Fruit fly (Drosophila melanogaster): ENCODE data around the gene AnxB10.
"Not testable (repeated sequence)": the region's sequence is repeated elsewhere in the genome, so short reads cannot be mapped to it uniquely, and the experiment has no call there.

Gene AnxB10

DNA sequence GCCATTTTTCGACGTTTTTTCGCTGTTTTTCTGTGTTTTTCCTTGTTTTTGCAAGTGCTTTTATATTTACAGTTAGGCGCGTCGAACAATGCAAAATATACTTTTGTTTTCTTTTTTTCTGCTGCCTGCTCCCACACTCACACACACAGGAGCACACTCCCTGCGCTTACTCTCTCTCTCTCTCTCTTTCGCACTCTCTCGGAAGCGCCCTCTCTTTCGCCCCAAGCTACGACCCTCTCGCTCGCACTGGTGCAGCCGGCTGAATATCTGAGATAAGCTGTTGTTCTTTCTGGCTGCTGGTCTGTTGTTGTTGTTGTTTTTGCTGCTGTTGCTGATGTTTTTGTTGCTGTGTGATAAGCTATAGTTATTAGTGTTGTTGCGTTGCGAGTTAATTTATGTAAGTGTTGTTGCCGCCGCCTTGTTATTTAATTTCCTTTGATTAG, 14.3 kb downstream of the AnxB10 start:
- TF ChIP-seq EcR (GFP tag; optimal IDR thresholded peaks at IDR 0.05): no peak
- no peak for TF ChIP-seq pan (optimal IDR thresholded peaks at IDR 0.05)
- no peak for TF ChIP-seq usp (GFP tag; optimal IDR thresholded peaks at IDR 0.05)
- TF ChIP-seq psq (optimal IDR thresholded peaks at IDR 0.05): no peak
- peak; percentile 90 for TF ChIP-seq CG8478 (optimal IDR thresholded peaks at IDR 0.05)
- TF ChIP-seq Dll (optimal IDR thresholded peaks at IDR 0.05): peak; percentile 67

DNA sequence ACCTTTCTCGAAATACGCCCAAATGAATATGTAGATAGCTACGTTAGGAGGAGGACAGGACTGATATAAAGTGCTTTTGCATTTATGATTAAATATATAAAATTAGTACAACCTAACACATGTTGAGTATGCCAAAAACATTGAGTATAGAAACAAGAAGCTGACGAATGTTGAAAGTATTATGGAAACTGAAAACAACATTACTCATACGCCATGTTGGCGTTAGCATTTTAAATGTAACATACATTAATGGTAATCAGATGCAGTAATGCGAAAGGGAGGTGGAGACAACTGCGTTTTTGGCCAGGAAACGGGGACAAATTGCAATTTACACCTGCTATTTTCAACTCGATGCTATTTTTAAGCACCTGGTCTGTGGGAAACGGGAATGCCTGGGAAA, 14.8 kb downstream of the AnxB10 start:
- TF ChIP-seq pan (optimal IDR thresholded peaks at IDR 0.05) (no peak), psq (optimal IDR thresholded peaks at IDR 0.05) (no peak), Dll (optimal IDR thresholded peaks at IDR 0.05) (no peak), usp (GFP tag; optimal IDR thresholded peaks at IDR 0.05) (no peak)

DNA sequence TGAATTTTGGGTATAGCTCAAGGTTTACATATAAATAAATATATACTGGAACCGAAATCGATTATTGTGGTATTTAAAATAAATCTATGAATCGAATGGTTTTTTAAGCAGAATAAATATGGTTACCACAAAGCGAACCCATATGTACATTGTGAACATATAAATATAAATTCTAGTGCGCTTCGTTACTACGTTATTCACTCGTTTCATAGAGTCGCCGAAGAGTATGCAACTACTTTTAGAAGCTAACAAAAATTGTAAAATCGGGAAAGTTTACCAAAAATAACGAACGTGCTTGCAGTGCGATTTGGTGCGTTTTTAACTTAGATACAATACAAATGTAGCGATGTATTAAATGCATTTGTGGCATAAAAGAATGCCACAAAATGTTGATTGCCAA, 17.4 kb downstream of the AnxB10 start:
- TF ChIP-seq EcR (GFP tag; optimal IDR thresholded peaks at IDR 0.05) (no peak), pan (optimal IDR thresholded peaks at IDR 0.05) (no peak), usp (GFP tag; optimal IDR thresholded peaks at IDR 0.05) (no peak), CG8478 (optimal IDR thresholded peaks at IDR 0.05) (no peak), psq (optimal IDR thresholded peaks at IDR 0.05) (no peak), Dll (optimal IDR thresholded peaks at IDR 0.05) (no peak)

DNA sequence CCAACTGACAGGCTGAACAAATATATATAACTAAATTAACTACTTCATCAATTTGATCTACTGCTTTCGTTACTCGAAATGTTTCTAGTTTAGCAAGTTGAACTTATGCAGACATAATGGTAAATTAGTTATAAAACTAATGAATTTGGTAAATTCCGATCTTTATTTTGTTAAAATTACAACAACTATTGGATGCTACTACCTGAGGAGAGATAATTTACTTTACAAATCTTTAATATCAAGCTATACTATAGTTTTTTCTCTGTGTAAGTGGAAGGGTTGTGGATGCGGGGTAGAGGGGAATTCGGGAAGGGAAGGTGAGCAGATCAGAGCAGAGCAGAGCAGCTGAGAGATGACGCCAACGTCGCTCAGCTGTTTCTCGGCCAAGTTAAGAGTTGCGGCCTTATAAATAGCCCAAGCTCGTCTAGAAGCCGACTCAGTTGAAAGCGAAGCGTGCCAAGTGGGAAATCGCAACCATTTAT, 25.6 kb downstream of the AnxB10 start, which contains the start of gene aspr:
Gene aspr (plus strand): TSS at position 432 of the 482 bp plus-strand sequence.
- TF ChIP-seq CG8478 (optimal IDR thresholded peaks at IDR 0.05): no peak
- no peak for TF ChIP-seq Dll (optimal IDR thresholded peaks at IDR 0.05)
- TF ChIP-seq psq (optimal IDR thresholded peaks at IDR 0.05): no peak
- TF ChIP-seq EcR (GFP tag; optimal IDR thresholded peaks at IDR 0.05): no peak
- TF ChIP-seq pan (optimal IDR thresholded peaks at IDR 0.05): no peak
- no peak for TF ChIP-seq usp (GFP tag; optimal IDR thresholded peaks at IDR 0.05)

DNA sequence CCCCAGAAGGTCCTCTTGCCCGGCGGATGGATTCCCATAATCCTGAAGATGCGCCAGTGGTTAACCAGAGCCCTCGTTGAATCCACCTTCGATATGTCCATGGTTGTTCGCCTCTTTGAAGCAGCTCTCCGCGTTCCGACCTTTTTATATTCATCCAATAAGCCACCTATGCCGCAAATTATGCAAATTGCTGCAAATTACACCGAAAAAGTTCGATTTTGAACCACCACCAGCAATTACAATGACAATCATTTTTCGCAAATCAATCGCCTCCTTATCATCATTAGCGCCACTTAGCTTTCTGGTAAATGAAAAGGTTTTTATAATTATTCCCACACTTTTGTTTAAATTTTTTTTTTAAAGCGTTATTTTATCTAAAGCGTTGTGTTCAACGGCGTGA, 30.2 kb downstream of the AnxB10 start, which contains the start of gene Or19a:
Gene Or19a (minus strand): TSS at position 101 of the 400 bp plus-strand sequence.
- not testable (repeated sequence) for TF ChIP-seq pan (optimal IDR thresholded peaks at IDR 0.05); usp (GFP tag; optimal IDR thresholded peaks at IDR 0.05); EcR (GFP tag; optimal IDR thresholded peaks at IDR 0.05)

DNA sequence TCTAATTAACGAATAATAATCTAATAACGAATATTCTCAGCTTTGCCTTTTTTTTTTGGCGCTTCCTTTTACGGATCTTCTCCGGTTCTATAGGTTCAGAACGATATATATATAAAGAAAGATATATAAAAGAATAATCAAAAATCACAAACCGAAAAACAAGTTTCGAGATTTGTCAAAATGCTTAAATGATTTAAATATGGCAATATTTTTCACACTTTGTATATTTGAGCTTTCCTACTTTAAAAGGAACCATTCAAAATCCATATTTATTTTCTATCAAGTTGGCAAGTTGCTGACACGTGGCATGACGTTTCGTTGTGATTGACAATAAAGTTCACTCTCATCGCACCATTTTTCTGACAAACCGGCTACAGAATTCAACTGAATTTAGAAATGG, 32.6 kb downstream of the AnxB10 start, which contains the start of gene CG34332:
Gene CG34332 (plus strand): TSS at position 301 of the 400 bp plus-strand sequence.
- TF ChIP-seq CG8478 (optimal IDR thresholded peaks at IDR 0.05): no peak

DNA sequence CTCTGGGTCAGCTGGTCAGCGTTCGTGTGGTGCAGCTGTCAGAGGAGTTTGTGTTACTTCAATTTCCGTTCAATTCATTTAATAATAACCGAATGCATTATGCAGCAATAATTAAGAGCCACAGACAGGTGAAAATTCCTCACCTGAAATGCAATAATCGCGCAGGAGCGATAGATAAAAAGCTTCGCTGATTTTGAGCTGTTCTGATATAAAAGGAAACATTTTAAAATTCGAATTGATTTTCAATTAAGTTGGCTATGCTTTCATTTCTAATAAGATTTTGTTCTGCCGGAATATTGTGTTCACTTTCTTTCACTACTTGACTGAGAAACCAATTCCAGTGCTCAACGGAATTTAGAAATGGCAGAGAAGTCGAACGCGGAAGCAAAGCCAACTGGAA, 33.8 kb downstream of the AnxB10 start, which contains the start of gene CG42583:
Gene CG42583 (plus strand): TSS at position 301 of the 400 bp plus-strand sequence.
- no peak for TF ChIP-seq EcR (GFP tag; optimal IDR thresholded peaks at IDR 0.05)
- no peak for TF ChIP-seq CG8478 (optimal IDR thresholded peaks at IDR 0.05)
- TF ChIP-seq usp (GFP tag; optimal IDR thresholded peaks at IDR 0.05): no peak
- TF ChIP-seq psq (optimal IDR thresholded peaks at IDR 0.05): no peak
- no peak for TF ChIP-seq pan (optimal IDR thresholded peaks at IDR 0.05)
- no peak for TF ChIP-seq Dll (optimal IDR thresholded peaks at IDR 0.05)

DNA sequence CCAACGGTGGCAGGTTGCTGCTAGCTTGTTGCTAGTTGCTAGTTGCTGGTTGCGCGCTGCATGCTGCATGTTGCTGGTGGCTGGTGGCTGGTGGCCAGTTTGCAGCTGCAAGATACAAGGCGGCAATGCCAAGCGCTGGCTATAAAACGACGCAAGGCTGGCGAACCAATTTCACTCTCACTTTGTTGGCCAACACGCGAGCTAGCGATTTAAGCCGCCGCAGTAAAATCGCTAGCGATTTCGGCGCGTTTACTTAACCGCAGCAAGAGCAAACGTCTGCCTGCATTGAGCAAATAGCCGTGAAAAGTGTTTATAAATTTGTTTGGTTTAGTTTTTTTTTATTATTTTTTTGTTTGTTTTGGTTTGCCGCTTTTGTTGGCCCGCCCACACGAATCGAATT, 39.9 kb downstream of the AnxB10 start, which contains the start of gene CG15322:
Gene CG15322 (plus strand): TSS at position 148 of the 400 bp plus-strand sequence.
- no peak for TF ChIP-seq usp (GFP tag; optimal IDR thresholded peaks at IDR 0.05)
- TF ChIP-seq pan (optimal IDR thresholded peaks at IDR 0.05): no peak
- TF ChIP-seq CG8478 (optimal IDR thresholded peaks at IDR 0.05): no peak
- no peak for TF ChIP-seq Dll (optimal IDR thresholded peaks at IDR 0.05)
- TF ChIP-seq EcR (GFP tag; optimal IDR thresholded peaks at IDR 0.05): no peak
- TF ChIP-seq psq (optimal IDR thresholded peaks at IDR 0.05): no peak

DNA sequence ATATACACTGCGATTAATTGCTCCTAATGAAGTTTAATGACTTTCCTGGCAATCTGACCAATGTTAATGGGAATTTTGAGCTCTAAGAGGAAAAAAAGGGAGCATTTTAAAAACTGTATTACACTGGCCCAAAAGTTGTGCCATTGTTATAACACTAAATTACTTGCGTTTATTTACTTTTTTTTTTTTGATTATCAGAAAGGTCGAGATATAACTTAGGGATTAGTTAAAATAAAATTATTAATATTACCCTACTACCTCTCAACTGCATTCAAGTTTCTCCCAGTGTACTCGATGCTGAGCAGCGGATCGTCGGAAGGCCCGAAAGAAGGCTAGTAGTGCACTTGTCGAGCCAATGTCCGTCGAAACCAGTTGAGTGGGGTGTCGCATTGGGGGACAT, 42.8 kb downstream of the AnxB10 start:
- no peak for TF ChIP-seq pan (optimal IDR thresholded peaks at IDR 0.05)
- no peak for TF ChIP-seq psq (optimal IDR thresholded peaks at IDR 0.05)
- no peak for TF ChIP-seq CG8478 (optimal IDR thresholded peaks at IDR 0.05)
- no peak for TF ChIP-seq EcR (GFP tag; optimal IDR thresholded peaks at IDR 0.05)
- no peak for TF ChIP-seq usp (GFP tag; optimal IDR thresholded peaks at IDR 0.05)
- TF ChIP-seq Dll (optimal IDR thresholded peaks at IDR 0.05): no peak

DNA sequence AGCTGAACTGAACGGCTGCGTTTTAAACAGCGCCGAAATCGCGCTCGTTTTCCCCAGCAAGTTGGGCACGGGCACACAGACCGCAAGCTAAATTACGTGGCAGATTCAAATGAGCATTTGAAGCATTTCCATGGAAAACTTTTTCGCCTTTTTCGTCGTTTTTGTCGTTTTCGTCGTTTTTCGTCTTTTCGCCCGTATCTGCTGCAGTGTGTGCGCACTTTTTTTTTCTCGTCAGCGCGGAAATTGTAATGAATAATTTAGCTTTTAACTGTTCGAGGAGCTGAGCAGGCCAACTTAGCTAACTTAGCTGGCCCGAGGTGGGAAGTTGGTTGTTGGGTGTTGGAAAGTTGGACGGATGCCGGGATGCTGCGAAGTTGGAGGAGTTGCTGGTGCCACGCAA, 43.8 kb downstream of the AnxB10 start:
- TF ChIP-seq psq (optimal IDR thresholded peaks at IDR 0.05) (no peak), CG8478 (optimal IDR thresholded peaks at IDR 0.05) (no peak), usp (GFP tag; optimal IDR thresholded peaks at IDR 0.05) (no peak), EcR (GFP tag; optimal IDR thresholded peaks at IDR 0.05) (no peak), pan (optimal IDR thresholded peaks at IDR 0.05) (no peak), Dll (optimal IDR thresholded peaks at IDR 0.05) (no peak)

DNA sequence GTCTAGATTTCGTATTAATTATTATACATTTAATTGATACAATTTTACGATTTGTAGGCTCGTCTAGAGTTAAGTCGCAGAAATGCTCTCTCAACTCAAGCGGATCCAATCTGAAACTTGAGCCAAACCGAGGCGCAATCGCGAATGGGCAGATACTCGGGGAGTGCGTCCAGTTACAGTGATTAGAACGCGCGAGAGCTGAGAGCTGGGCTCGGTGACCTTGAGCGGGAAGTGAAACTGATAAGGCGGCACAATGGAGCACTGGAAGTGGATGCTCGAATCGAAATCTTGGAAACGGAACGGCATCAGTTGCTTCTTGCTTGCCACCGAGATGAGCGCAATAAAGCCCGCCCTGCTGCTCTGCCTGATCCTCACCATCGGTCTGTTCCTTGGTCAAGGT, 51.2 kb downstream of the AnxB10 start, which contains the start of gene CG34331:
Gene CG34331 (plus strand): TSS at position 301 of the 400 bp plus-strand sequence.
- TF ChIP-seq usp (GFP tag; optimal IDR thresholded peaks at IDR 0.05) (no peak), pan (optimal IDR thresholded peaks at IDR 0.05) (no peak), EcR (GFP tag; optimal IDR thresholded peaks at IDR 0.05) (no peak), psq (optimal IDR thresholded peaks at IDR 0.05) (no peak), CG8478 (optimal IDR thresholded peaks at IDR 0.05) (no peak)
